Fruit fly (Drosophila melanogaster) whole organism: ENCODE data around the gene Nse1.

Experiments
- CG8478 ChIP-seq: fragments of >200 bp; optimal IDR thresholded peaks from 2 replicates; lab custom pipeline; 2018; ENCODE audit warnings: inconsistent platforms
- EcR ChIP-seq, 2 experiments: fragments of >200 bp; optimal IDR thresholded peaks; 2 replicates each; lab custom pipeline; 2017; ENCODE audit warnings: missing biosample characterization in 2 of 2, missing genetic modification characterization in 2 of 2, missing genetic modification reagents in 2 of 2
- pan ChIP-seq: fragments of >200 bp; optimal IDR thresholded peaks from 2 replicates; lab custom pipeline; 2017
- psq ChIP-seq: fragments of >200 bp; optimal IDR thresholded peaks from 2 replicates; lab custom pipeline; 2017

DNA sequence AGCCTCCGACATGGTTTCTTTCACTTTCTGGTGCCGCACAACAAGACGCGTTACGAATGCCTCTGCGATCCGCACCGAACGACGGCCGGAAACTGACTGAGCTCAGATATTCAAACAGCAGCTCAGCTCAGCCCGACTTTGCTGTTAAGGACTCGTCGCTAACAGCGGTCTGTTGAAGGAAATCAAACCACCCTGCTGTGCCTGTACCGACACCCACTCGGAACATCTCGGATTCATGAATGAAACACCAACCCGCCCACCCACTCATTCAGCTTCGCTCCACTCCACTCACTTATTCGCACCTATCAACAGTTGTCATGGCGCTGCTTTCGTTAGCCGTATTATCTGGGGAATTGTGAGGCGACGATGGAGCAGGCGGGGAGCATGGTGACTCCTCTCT is 45.1 kb downstream of the Nse1 start, which contains the start of gene Oatp26F:
- no peak for TF ChIP-seq EcR (GFP tag; optimal IDR thresholded peaks at IDR 0.05; lab: Kevin White, UChicago)
- TF ChIP-seq pan (lab: Kevin White, UChicago): no peak
- TF ChIP-seq psq (lab: Kevin White, UChicago): no peak
- no peak for TF ChIP-seq CG8478 (lab: Kevin White, UChicago)
